Fruit fly (Drosophila melanogaster): ENCODE data around the gene CG4022.

The CG4022 gene

DNA sequence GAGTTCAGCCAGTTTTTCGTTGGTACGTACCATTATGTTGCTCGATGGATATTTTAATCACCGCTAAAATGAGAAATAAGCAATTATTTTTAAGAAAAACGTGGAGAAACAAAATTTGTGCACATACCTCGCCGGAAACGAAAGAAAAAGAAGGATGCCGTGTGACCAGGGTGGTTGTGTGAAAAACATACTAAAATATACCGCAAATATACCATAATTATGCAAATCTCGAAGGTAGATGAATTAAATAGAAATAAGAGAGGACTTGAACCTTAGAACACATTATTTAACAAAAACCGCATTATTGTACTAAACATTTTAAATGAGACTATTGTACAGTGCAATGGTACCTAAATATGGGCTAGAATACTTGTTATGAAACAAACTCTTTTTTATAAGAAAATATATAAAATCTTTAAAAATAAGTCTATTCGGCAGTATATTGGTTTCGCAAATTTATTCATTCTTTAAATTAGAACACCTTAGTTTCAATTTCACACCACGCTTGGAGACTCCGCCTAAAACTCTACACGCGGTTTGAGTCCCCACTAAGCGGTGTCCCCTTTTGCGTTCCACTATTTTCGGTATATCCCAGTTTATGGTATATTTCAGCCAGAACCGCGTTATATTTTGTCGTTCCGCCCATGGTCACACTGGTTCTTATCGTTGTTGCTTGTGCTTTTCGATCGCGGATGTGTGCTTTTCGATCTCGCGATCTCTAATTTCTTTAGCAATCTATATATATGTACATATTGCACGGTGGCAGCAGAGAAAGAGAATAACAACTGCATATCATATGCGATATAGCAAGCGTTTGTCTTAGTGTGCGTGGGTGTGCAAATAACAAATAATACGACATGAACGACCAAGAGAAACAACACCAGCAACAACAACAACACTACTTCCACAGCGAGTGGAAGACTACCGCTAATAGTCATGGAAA lies 19.3 kb upstream of the CG4022 start, which contains the start of the genes RpS17 and MTF-1 (continued):
- TF ChIP-seq CG32006 (GFP tag; optimal IDR thresholded peaks at IDR 0.05) (no peak), acj6 (GFP tag; optimal IDR thresholded peaks at IDR 0.05) (peak; percentile 55), CG3919 (GFP tag; optimal IDR thresholded peaks at IDR 0.05) (peak; percentile 63), spab (GFP tag; optimal IDR thresholded peaks at IDR 0.05) (no peak), svp (GFP tag) (peak; percentile 77), Ets96B (tag; optimal IDR thresholded peaks at IDR 0.05) (peak; percentile 6), dsx (GFP tag; optimal IDR thresholded peaks at IDR 0.05; ENCODE audit: poor library complexity, severe bottlenecking) (peak; percentile 11), Sox102F (GFP tag; optimal IDR thresholded peaks at IDR 0.05) (peak; percentile 59), CG6163 (GFP tag; IDR thresholded peaks at IDR 0.05) (peak; percentile 27; the same call in 2 of the 3 replicates), achi (GFP tag; optimal IDR thresholded peaks at IDR 0.05) (peak; percentile 48), CG6276 (GFP tag; optimal IDR thresholded peaks at IDR 0.05) (no peak), Hr38 (GFP tag; optimal IDR thresholded peaks at IDR 0.05) (no peak), CG31627 (GFP tag; optimal IDR thresholded peaks at IDR 0.05) (peak; percentile 35), salr (GFP tag; optimal IDR thresholded peaks at IDR 0.05) (peak in 1 of 2 experiments; percentile 56), CG10669 (GFP tag; optimal IDR thresholded peaks at IDR 0.05) (peak; percentile 24), CG1621 (tag; optimal IDR thresholded peaks at IDR 0.05) (peak; percentile 53), ss (GFP tag; optimal IDR thresholded peaks at IDR 0.05) (peak; percentile 53 to 57), CG8632 (GFP tag; optimal IDR thresholded peaks at IDR 0.05) (peak; percentile 18), cyc (GFP tag; optimal IDR thresholded peaks at IDR 0.05) (peak; percentile 40), Eip93F (GFP tag; optimal IDR thresholded peaks at IDR 0.05) (no peak), pdm3 (GFP tag; optimal IDR thresholded peaks at IDR 0.05) (peak; percentile 40), CG9139 (GFP tag; optimal IDR thresholded peaks at IDR 0.05) (peak; percentile 57), CG10631 (GFP tag; optimal IDR thresholded peaks at IDR 0.05) (no peak), CG8119 (GFP tag; IDR thresholded peaks at IDR 0.05) (peak; percentile 40; the same call in 1 of the 3 replicates), dac (GFP tag; optimal IDR thresholded peaks at IDR 0.05) (no peak), Sox14 (GFP tag; optimal IDR thresholded peaks at IDR 0.05) (peak; percentile 24), vri (GFP tag; optimal IDR thresholded peaks at IDR 0.05) (peak; percentile 69), fd85E (GFP tag; optimal IDR thresholded peaks at IDR 0.05) (no peak), topi (GFP tag; optimal IDR thresholded peaks at IDR 0.05) (peak; percentile 54), Sox15 (GFP tag; optimal IDR thresholded peaks at IDR 0.05) (no peak), Met (GFP tag; optimal IDR thresholded peaks at IDR 0.05) (peak; percentile 67), Ets21C (GFP tag; optimal IDR thresholded peaks at IDR 0.05) (no peak), Hr39 (GFP tag; optimal IDR thresholded peaks at IDR 0.05) (peak; percentile 51)

DNA sequence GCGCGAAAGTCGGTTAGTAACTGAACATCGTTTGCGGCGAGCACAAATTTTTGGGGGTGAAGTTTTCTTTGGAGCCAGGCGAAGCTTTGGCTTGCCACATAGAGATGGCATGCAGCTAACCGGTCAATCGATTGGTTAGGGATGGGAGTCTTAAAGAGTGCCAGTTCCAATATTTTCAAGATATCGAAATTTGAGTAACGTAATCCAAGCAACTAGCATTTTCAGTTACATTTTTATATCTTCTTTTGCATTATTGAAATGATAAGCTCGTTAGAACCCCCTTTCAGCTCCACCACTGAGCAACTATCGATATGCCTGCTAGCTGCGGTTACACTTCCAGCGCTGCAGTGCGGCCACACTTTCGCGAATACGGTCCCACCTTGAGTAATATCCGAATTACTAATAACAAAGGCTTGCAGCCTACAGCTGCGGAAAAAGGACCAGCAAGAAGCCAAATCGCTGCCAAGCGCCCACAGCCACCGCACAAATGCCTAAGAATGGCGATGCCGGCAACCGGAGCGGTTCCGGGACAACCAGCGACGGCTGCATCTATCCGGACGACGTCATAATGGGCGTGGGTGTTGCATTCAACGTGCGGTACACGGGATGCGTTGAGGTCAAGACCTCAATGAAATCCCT lies 16.1 kb upstream of the CG4022 start, which contains the start of the genes Atat and Shc:
Gene Atat, minus strand, starts transcription at position 103 of the 639 bp plus-strand sequence.
Gene Shc, plus strand, starts transcription at position 355 of the 639 bp plus-strand sequence.
- TF ChIP-seq CG11902 (GFP tag; optimal IDR thresholded peaks at IDR 0.05) (peak; percentile 99), esn (GFP tag; optimal IDR thresholded peaks at IDR 0.05) (peak; percentile 99), CG10631 (GFP tag; optimal IDR thresholded peaks at IDR 0.05) (peak; percentile 99), achi (GFP tag; optimal IDR thresholded peaks at IDR 0.05) (peak; percentile 97), fd85E (GFP tag; optimal IDR thresholded peaks at IDR 0.05) (peak; percentile 95), lz (GFP tag; optimal IDR thresholded peaks at IDR 0.05) (peak; percentile 99), CG3919 (GFP tag; optimal IDR thresholded peaks at IDR 0.05) (peak; percentile 99), Hr4 (GFP tag; optimal IDR thresholded peaks at IDR 0.05) (peak; percentile 99), CG11762 (GFP tag; optimal IDR thresholded peaks at IDR 0.05; ENCODE audit: insufficient read depth) (peak; percentile 97), Sox15 (GFP tag; optimal IDR thresholded peaks at IDR 0.05) (peak; percentile 100), Blimp-1 (GFP tag; optimal IDR thresholded peaks at IDR 0.05) (peak; percentile 95), CG6808 (GFP tag; optimal IDR thresholded peaks at IDR 0.05) (peak; percentile 93), topi (GFP tag; optimal IDR thresholded peaks at IDR 0.05) (peak; percentile 99), OdsH (GFP tag; optimal IDR thresholded peaks at IDR 0.05) (peak; percentile 99), pdm3 (GFP tag; optimal IDR thresholded peaks at IDR 0.05) (peak; percentile 99), Sox102F (GFP tag; optimal IDR thresholded peaks at IDR 0.05) (peak; percentile 97), Lpt (GFP tag; optimal IDR thresholded peaks at IDR 0.05) (peak; percentile 97), Eip93F (GFP tag; optimal IDR thresholded peaks at IDR 0.05) (peak; percentile 95), Sox14 (GFP tag; optimal IDR thresholded peaks at IDR 0.05) (peak; percentile 100), cyc (GFP tag; optimal IDR thresholded peaks at IDR 0.05) (peak; percentile 99), CG3032 (tag; optimal IDR thresholded peaks at IDR 0.05) (peak; percentile 99), CG8119 (GFP tag; IDR thresholded peaks at IDR 0.05) (peak; percentile 94), net (GFP tag; optimal IDR thresholded peaks at IDR 0.05) (peak; percentile 98), CG6163 (GFP tag; IDR thresholded peaks at IDR 0.05) (peak; percentile 99), Gug (GFP tag; IDR thresholded peaks at IDR 0.05) (peak; percentile 99), ss (GFP tag; optimal IDR thresholded peaks at IDR 0.05) (peak; percentile 83 to 96), Hr38 (GFP tag; optimal IDR thresholded peaks at IDR 0.05) (peak; percentile 96)
